Fruit fly (Drosophila melanogaster) whole organism, adult: ENCODE data around the gene Eaf6.

Experiments used
- CG11617 ChIP-seq: fragments of 200-800 bp; sonication (Bioruptor generic); optimal IDR thresholded peaks from 2 replicates; lab custom pipeline; 2017; ENCODE audit warnings: mild to moderate bottlenecking, missing biosample characterization, missing genetic modification reagents, missing genetic modification characterization
- CG12768 ChIP-seq: fragments of 200-800 bp; sonication (Bioruptor generic); optimal IDR thresholded peaks from 2 replicates; lab custom pipeline; 2017; ENCODE audit warnings: missing biosample characterization, missing genetic modification characterization, mild to moderate bottlenecking, moderate library complexity, missing genetic modification reagents
- CG14711 ChIP-seq: fragments of 200-800 bp; sonication (Bioruptor generic); optimal IDR thresholded peaks from 2 replicates; lab custom pipeline; 2018; ENCODE audit warnings: missing biosample characterization, mild to moderate bottlenecking, missing genetic modification characterization, moderate library complexity
- CG1620 ChIP-seq: fragments of 200-800 bp; sonication (Bioruptor generic); optimal IDR thresholded peaks from 2 replicates; lab custom pipeline; 2016; ENCODE audit warnings: missing biosample characterization, missing genetic modification characterization
- CG33017 ChIP-seq: fragments of 200-800 bp; sonication (Bioruptor generic); optimal IDR thresholded peaks from 2 replicates; lab custom pipeline; 2018; ENCODE audit warnings: missing biosample characterization, mild to moderate bottlenecking, missing genetic modification characterization, moderate library complexity
- CG5204 ChIP-seq: fragments of 200-800 bp; sonication (Bioruptor generic); optimal IDR thresholded peaks from 2 replicates; lab custom pipeline; 2016; ENCODE audit warnings: missing biosample characterization, missing genetic modification characterization
- CG7045 ChIP-seq: fragments of 200-800 bp; sonication (Bioruptor generic); optimal IDR thresholded peaks from 2 replicates; lab custom pipeline; 2017; ENCODE audit warnings: missing biosample characterization, mild to moderate bottlenecking, missing genetic modification characterization
- CG7101 ChIP-seq: fragments of 200-800 bp; sonication (Bioruptor generic); optimal IDR thresholded peaks from 2 replicates; lab custom pipeline; 2018; ENCODE audit warnings: missing biosample characterization, mild to moderate bottlenecking, missing genetic modification characterization, moderate library complexity
- Clk ChIP-seq: fragments of 200-800 bp; sonication (Bioruptor generic); optimal IDR thresholded peaks from 2 replicates; lab custom pipeline; 2017; ENCODE audit warnings: missing biosample characterization, missing genetic modification characterization
- Crg-1 ChIP-seq: fragments of 200-800 bp; sonication (Bioruptor generic); optimal IDR thresholded peaks from 2 replicates; lab custom pipeline; 2016; ENCODE audit warnings: missing biosample characterization, missing genetic modification characterization
- Hr96 ChIP-seq: fragments of 200-800 bp; sonication (Bioruptor generic); optimal IDR thresholded peaks from 2 replicates; lab custom pipeline; 2016; ENCODE audit warnings: missing biosample characterization, missing genetic modification characterization
- Mnt ChIP-seq: fragments of 200-800 bp; sonication (Bioruptor generic); optimal IDR thresholded peaks from 2 replicates; lab custom pipeline; 2016; ENCODE audit warnings: missing biosample characterization, mild to moderate bottlenecking, missing genetic modification characterization
- bab1 ChIP-seq: fragments of 200-800 bp; sonication (Bioruptor generic); optimal IDR thresholded peaks from 3 replicates; lab custom pipeline; 2019; ENCODE audit warnings: missing biosample characterization, mild to moderate bottlenecking, missing genetic modification characterization, moderate library complexity
- cic ChIP-seq: fragments of 200-800 bp; sonication (Bioruptor generic); optimal IDR thresholded peaks from 2 replicates; lab custom pipeline; 2017; ENCODE audit warnings: missing biosample characterization, mild to moderate bottlenecking, missing genetic modification characterization, moderate library complexity
- cnc ChIP-seq, 2 experiments: fragments of >200 bp; optimal IDR thresholded peaks; 2 replicates each; lab custom pipeline; 2017
- kay ChIP-seq: fragments of 200-800 bp; sonication (Bioruptor generic); peaks from one replicate; lab custom pipeline; 2016; ENCODE audit warnings: missing biosample characterization, missing genetic modification characterization, borderline replicate concordance
- ovo ChIP-seq: fragments of 200-800 bp; sonication (Bioruptor generic); optimal IDR thresholded peaks from 2 replicates; lab custom pipeline; 2016; ENCODE audit warnings: missing biosample characterization, missing genetic modification characterization
- pad ChIP-seq: fragments of 200-800 bp; sonication (Bioruptor generic); optimal IDR thresholded peaks from 3 replicates; lab custom pipeline; 2017; ENCODE audit warnings: missing biosample characterization, missing genetic modification characterization, mild to moderate bottlenecking, moderate library complexity, missing genetic modification reagents
- tj ChIP-seq: fragments of 200-800 bp; sonication (Bioruptor generic); optimal IDR thresholded peaks from 3 replicates; lab custom pipeline; 2017; ENCODE audit warnings: missing biosample characterization, mild to moderate bottlenecking, missing genetic modification characterization, moderate library complexity
- toe ChIP-seq: fragments of 200-800 bp; sonication (Bioruptor generic); optimal IDR thresholded peaks from 2 replicates; lab custom pipeline; 2016; ENCODE audit warnings: missing biosample characterization, missing genetic modification characterization

Eaf6 gene

dm6 chr3L:5608128-5608527 is at the start of gene Eaf6:
Eaf6 (minus strand) TSS chr3L:5608300.
- TF ChIP-seq CG7101 (tag; lab: Kevin White, UChicago) (no peak), CG5204 (GFP tag; lab: Kevin White, UChicago) (no peak), Mnt (peak; percentile 19)

- TF ChIP-seq bab1 (no peak), Mnt (peak; percentile 10), CG7045 (GFP tag; lab: Kevin White, UChicago) (no peak)
Observed at dm6 chr3L:5657221-5657963, 49.3 kb upstream of the Eaf6 start, which contains the start of gene sif. sif (plus strand) TSS chr3L:5657913.

- TF ChIP-seq CG1620 (GFP tag; lab: Kevin White, UChicago) (no peak), cic (GFP tag; lab: Kevin White, UChicago) (peak; percentile 6)
Observed at dm6 chr3L:5655751-5656276, 47.7 kb upstream of the Eaf6 start.

- no peak for TF ChIP-seq CG11617 (GFP tag; lab: Kevin White, UChicago)
- TF ChIP-seq cic (GFP tag; lab: Kevin White, UChicago) = no peak
- TF ChIP-seq CG7101 (tag; lab: Kevin White, UChicago) = no peak
- no peak for TF ChIP-seq CG33017 (tag; lab: Kevin White, UChicago)
- TF ChIP-seq Clk (GFP tag; lab: Kevin White, UChicago) = no peak
Observed at dm6 chr3L:5654955-5655750, 47.1 kb upstream of the Eaf6 start.

- no peak for TF ChIP-seq CG12768
- no peak for TF ChIP-seq ovo (GFP tag; lab: Kevin White, UChicago)
- TF ChIP-seq CG5204 (GFP tag; lab: Kevin White, UChicago) = no peak
- no peak for TF ChIP-seq CG14711
- no peak for TF ChIP-seq CG33017 (tag; lab: Kevin White, UChicago)
- no peak for TF ChIP-seq Mnt
- TF ChIP-seq Clk (GFP tag; lab: Kevin White, UChicago) = no peak
- no peak for TF ChIP-seq bab1
Observed at dm6 chr3L:5654403-5654883, 46.3 kb upstream of the Eaf6 start, which contains the start of gene lin-28. lin-28 (plus strand) TSS chr3L:5654681.

- TF ChIP-seq toe (GFP tag; lab: Kevin White, UChicago) (no peak), cic (GFP tag; lab: Kevin White, UChicago) (peak; percentile 73), ovo (GFP tag; lab: Kevin White, UChicago) (no peak), CG7101 (tag; lab: Kevin White, UChicago) (peak; percentile 29), cnc (optimal IDR thresholded peaks at IDR 0.05; lab: Kevin White, UChicago) (no peak), CG11617 (GFP tag; lab: Kevin White, UChicago) (no peak), CG14711 (peak; percentile 54), Mnt (peak; percentile 66), CG7045 (GFP tag; lab: Kevin White, UChicago) (no peak), Hr96 (GFP tag; lab: Kevin White, UChicago) (no peak), bab1 (no peak), CG1620 (GFP tag; lab: Kevin White, UChicago) (no peak), tj (GFP tag; lab: Kevin White, UChicago) (no peak), CG33017 (tag; lab: Kevin White, UChicago) (peak; percentile 5), CG12768 (peak; percentile 14), Crg-1 (GFP tag; lab: Kevin White, UChicago) (no peak), pad (peak; percentile 36), Clk (GFP tag; lab: Kevin White, UChicago) (no peak), CG5204 (GFP tag; lab: Kevin White, UChicago) (no peak), kay (GFP tag; lab: Kevin White, UChicago) (no peak)
Observed at dm6 chr3L:5643733-5644132, 35.6 kb upstream of the Eaf6 start.

dm6 chr3L:5642837-5643236 is 34.7 kb upstream of the Eaf6 start:
- TF ChIP-seq CG7045 (GFP tag; lab: Kevin White, UChicago) (peak; percentile 43), kay (GFP tag; lab: Kevin White, UChicago) (peak; percentile 81), cnc (optimal IDR thresholded peaks at IDR 0.05; lab: Kevin White, UChicago) (no peak), tj (GFP tag; lab: Kevin White, UChicago) (no peak), Mnt (peak; percentile 42), CG7101 (tag; lab: Kevin White, UChicago) (peak; percentile 25), CG5204 (GFP tag; lab: Kevin White, UChicago) (no peak), cic (GFP tag; lab: Kevin White, UChicago) (peak; percentile 89), CG12768 (peak; percentile 78)
